Fruit fly (Drosophila melanogaster) whole organism, prepupa: ENCODE data around the gene Cyp4d21.
A peak's percentile ranks its signal among the peaks of the same experiment; 100 is the strongest.

Experiments used
- CG11762 ChIP-seq: fragments of 200-800 bp; sonication (Bioruptor generic); optimal IDR thresholded peaks from 3 replicates; lab custom pipeline; 2016; ENCODE audit warnings: missing biosample characterization, missing genetic modification characterization; ENCODE audit not compliant: insufficient read depth
- CG1621 ChIP-seq: fragments of 200-800 bp; sonication (Bioruptor generic); optimal IDR thresholded peaks from 3 replicates; lab custom pipeline; 2018; ENCODE audit warnings: missing biosample characterization, mild to moderate bottlenecking, missing genetic modification characterization
- CG16779 ChIP-seq: fragments of 200-800 bp; sonication (Bioruptor generic); optimal IDR thresholded peaks from 3 replicates; lab custom pipeline; 2017; ENCODE audit warnings: missing biosample characterization, mild to moderate bottlenecking, missing genetic modification characterization
- CG34406 ChIP-seq: fragments of 200-800 bp; sonication (Bioruptor generic); optimal IDR thresholded peaks from 3 replicates; lab custom pipeline; 2016; ENCODE audit warnings: missing biosample characterization, missing genetic modification characterization
- CG6276 ChIP-seq: fragments of 200-800 bp; sonication (Bioruptor generic); optimal IDR thresholded peaks from 2 replicates; lab custom pipeline; 2017; ENCODE audit warnings: missing biosample characterization, mild to moderate bottlenecking, missing genetic modification characterization
- Gug ChIP-seq: fragments of 200-800 bp; sonication (Bioruptor generic); IDR thresholded peaks from 2 replicates; pipeline ENCODE4 v1.3.6; 2022; ENCODE audit warnings: missing biosample characterization, missing genetic modification characterization
- OdsH ChIP-seq: fragments of 200-800 bp; sonication (Bioruptor generic); optimal IDR thresholded peaks from 3 replicates; lab custom pipeline; 2016; ENCODE audit warnings: missing biosample characterization, missing genetic modification characterization
- cyc ChIP-seq: fragments of 200-800 bp; sonication (Bioruptor generic); optimal IDR thresholded peaks from 3 replicates; lab custom pipeline; 2016; ENCODE audit warnings: missing biosample characterization, missing genetic modification characterization
- eg ChIP-seq: fragments of 200-800 bp; sonication (Bioruptor generic); IDR thresholded peaks from 3 replicates; pipeline ENCODE4 v1.3.6; 2022; ENCODE audit warnings: missing biosample characterization, missing genetic modification characterization
- fd85E ChIP-seq: fragments of 200-800 bp; sonication (Bioruptor generic); optimal IDR thresholded peaks from 3 replicates; lab custom pipeline; 2016; ENCODE audit warnings: missing biosample characterization, missing genetic modification characterization
- fkh ChIP-seq: fragments of 200-800 bp; sonication (Bioruptor generic); optimal IDR thresholded peaks from 3 replicates; lab custom pipeline; 2017; ENCODE audit warnings: missing biosample characterization, mild to moderate bottlenecking, missing genetic modification characterization, moderate library complexity

dm6 chr2L:7601875-7602274, 3.5 kb upstream of the Cyp4d21 start:
- TF ChIP-seq cyc (GFP tag; lab: Kevin White, UChicago) (peak; percentile 3), Gug (GFP tag; lab: Robert Waterston, UW) (peak; percentile 81), fd85E (no peak), CG16779 (tag; lab: Kevin White, UChicago) (peak; percentile 43), CG6276 (GFP tag; lab: Kevin White, UChicago) (peak; percentile 79), eg (peak; percentile 80), CG1621 (tag; lab: Kevin White, UChicago) (peak; percentile 50), CG34406 (peak; percentile 31), fkh (no peak), OdsH (GFP tag; lab: Kevin White, UChicago) (peak; percentile 71), CG11762 (GFP tag; lab: Kevin White, UChicago) (no peak)
